Worm (Caenorhabditis elegans) whole organism, L4 larva: ENCODE data around the gene spp-16.

ENCODE experiments used
- F10B5.3 ChIP-seq: sonication (generic microtip); optimal IDR thresholded peaks from 2 replicates; lab custom pipeline; 2016; ENCODE audit warnings: mild to moderate bottlenecking, missing genetic modification characterization, missing compliant biosample characterization
- F37D6.2 ChIP-seq: sonication (generic microtip); optimal IDR thresholded peaks from 2 replicates; lab custom pipeline; 2016; ENCODE audit warnings: mild to moderate bottlenecking, missing genetic modification characterization, missing compliant biosample characterization
- R02D3.7 ChIP-seq: fragments of 150-350 bp; sonication (generic microtip); optimal IDR thresholded peaks from 3 replicates; lab custom pipeline; 2014; ENCODE audit warnings: missing biosample characterization, missing genetic modification characterization
- Y5F2A.4 ChIP-seq: fragments of 200-800 bp; sonication (Bioruptor generic); optimal IDR thresholded peaks from 2 replicates; lab custom pipeline; 2018; ENCODE audit warnings: mild to moderate bottlenecking, missing genetic modification characterization, missing compliant biosample characterization
- Y75B8A.6 ChIP-seq: fragments of 200-800 bp; sonication (Bioruptor generic); IDR thresholded peaks from 2 replicates; pipeline ENCODE4 v1.3.6; 2022; ENCODE audit warnings: missing genetic modification reagents, missing genetic modification characterization, missing compliant biosample characterization
- ZK337.2 ChIP-seq: fragments of 200-800 bp; sonication (Bioruptor generic); IDR thresholded peaks from 2 replicates; pipeline ENCODE4 v1.3.6; 2022; ENCODE audit warnings: missing genetic modification reagents, missing genetic modification characterization, missing compliant biosample characterization
- aha-1 ChIP-seq: fragments of 150-350 bp; peaks from one replicate; lab custom pipeline; 2014; ENCODE audit warnings: missing biosample characterization, missing genetic modification characterization
- aly-2 ChIP-seq: sonication (generic microtip); optimal IDR thresholded peaks from 2 replicates; lab custom pipeline; 2018; ENCODE audit warnings: missing biosample characterization, missing genetic modification characterization
- arid-1 ChIP-seq: fragments of 200-800 bp; sonication (Bioruptor generic); conservative IDR thresholded peaks from 2 replicates; pipeline ENCODE4 v1.3.6; 2022; ENCODE audit warnings: missing genetic modification reagents, missing genetic modification characterization, missing compliant biosample characterization
- ceh-20 ChIP-seq: fragments of 200-800 bp; sonication (Bioruptor generic); IDR thresholded peaks from 2 replicates; pipeline ENCODE4 v1.3.6; 2022; ENCODE audit warnings: missing genetic modification reagents, missing genetic modification characterization, missing compliant biosample characterization
- ceh-44 ChIP-seq: fragments of 200-800 bp; sonication (Bioruptor generic); IDR thresholded peaks from 2 replicates; pipeline ENCODE4 v1.3.6; 2022; ENCODE audit warnings: missing genetic modification reagents, missing genetic modification characterization, missing compliant biosample characterization
- ceh-82 ChIP-seq: sonication (generic microtip); optimal IDR thresholded peaks from 2 replicates; lab custom pipeline; 2017; ENCODE audit warnings: missing biosample characterization, missing genetic modification characterization
- cey-2 ChIP-seq: sonication (generic microtip); optimal IDR thresholded peaks from 3 replicates; lab custom pipeline; 2017; ENCODE audit warnings: missing genetic modification characterization, mild to moderate bottlenecking, missing compliant biosample characterization, antibody characterized with exemption, borderline replicate concordance; ENCODE audit not compliant: insufficient read depth
- ctbp-1 ChIP-seq: fragments of 200-800 bp; sonication (Bioruptor generic); IDR thresholded peaks from 2 replicates; pipeline ENCODE4 v1.3.6; 2022; ENCODE audit warnings: missing genetic modification reagents, missing genetic modification characterization, missing compliant biosample characterization
- daf-16 ChIP-seq, 3 experiments: sonication (generic microtip); optimal IDR thresholded peaks; 2 replicates each; lab custom pipeline; 2016 to 2017; ENCODE audit warnings: missing genetic modification characterization in 3 of 3, missing genetic modification reagents in 3 of 3, mild to moderate bottlenecking in 2 of 3, missing compliant biosample characterization in 2 of 3, missing biosample characterization in 1 of 3, moderate library complexity in 1 of 3
- daf-19 ChIP-seq: fragments of 200-800 bp; sonication (Bioruptor generic); conservative IDR thresholded peaks from 2 replicates; pipeline ENCODE4 v1.3.6; 2022; ENCODE audit warnings: missing genetic modification characterization, missing compliant biosample characterization
- dmd-6 ChIP-seq: fragments of 200-800 bp; sonication (Bioruptor generic); IDR thresholded peaks from 2 replicates; pipeline ENCODE4 v1.3.6; 2022; ENCODE audit warnings: missing genetic modification reagents, missing genetic modification characterization, missing compliant biosample characterization
- dmd-9 ChIP-seq: fragments of 200-800 bp; sonication (Bioruptor generic); IDR thresholded peaks from 2 replicates; pipeline ENCODE4 v1.3.6; 2022; ENCODE audit warnings: missing genetic modification reagents, missing genetic modification characterization, missing compliant biosample characterization
- fkh-10 ChIP-seq: fragments of 150-350 bp; optimal IDR thresholded peaks from 2 replicates; lab custom pipeline; 2014; ENCODE audit warnings: missing biosample characterization, missing genetic modification reagents, missing genetic modification characterization
- gei-8 ChIP-seq: fragments of 200-800 bp; sonication (Bioruptor generic); optimal IDR thresholded peaks from 2 replicates; lab custom pipeline; 2018; ENCODE audit warnings: mild to moderate bottlenecking, missing genetic modification characterization, missing compliant biosample characterization
- hlh-11 ChIP-seq: fragments of 200-800 bp; sonication (Bioruptor generic); optimal IDR thresholded peaks from 2 replicates; lab custom pipeline; 2018; ENCODE audit warnings: mild to moderate bottlenecking, missing genetic modification characterization, missing compliant biosample characterization
- hlh-30 ChIP-seq: sonication (generic microtip); optimal IDR thresholded peaks from 2 replicates; lab custom pipeline; 2017; ENCODE audit warnings: antibody characterized with exemption, mild to moderate bottlenecking, missing genetic modification characterization, missing compliant biosample characterization; ENCODE audit not compliant: insufficient read depth
- lin-13 ChIP-seq: fragments of 150-350 bp; optimal IDR thresholded peaks from 2 replicates; lab custom pipeline; 2014; ENCODE audit warnings: missing biosample characterization, missing genetic modification reagents, missing genetic modification characterization
- lin-38 ChIP-seq: fragments of 200-800 bp; sonication (Bioruptor generic); IDR thresholded peaks from 2 replicates; pipeline ENCODE4 v1.3.6; 2022; ENCODE audit warnings: missing genetic modification reagents, missing genetic modification characterization, missing compliant biosample characterization
- lin-39 ChIP-seq: fragments of 150-350 bp; optimal IDR thresholded peaks from 2 replicates; lab custom pipeline; 2014; ENCODE audit warnings: missing biosample characterization, missing genetic modification reagents, missing genetic modification characterization
- lir-3 ChIP-seq: sonication (generic microtip); optimal IDR thresholded peaks from 2 replicates; lab custom pipeline; 2016; ENCODE audit warnings: mild to moderate bottlenecking, missing genetic modification characterization, missing compliant biosample characterization
- madf-5 ChIP-seq, 2 experiments: fragments of 200-800 bp; sonication (Bioruptor generic); IDR thresholded peaks; 2 replicates each; pipeline ENCODE4 v1.3.6; 2022; ENCODE audit warnings: missing compliant biosample characterization in 2 of 2, missing genetic modification characterization in 2 of 2
- mdl-1 ChIP-seq, 2 experiments: fragments of 150-350 bp in 1 of 2; sonication (generic microtip) in 1 of 2; optimal IDR thresholded peaks; 2 replicates each; lab custom pipeline; 2014 to 2017; ENCODE audit warnings: missing biosample characterization in 2 of 2, missing genetic modification characterization in 2 of 2
- mdt-29 ChIP-seq: fragments of 200-800 bp; sonication (Bioruptor generic); IDR thresholded peaks from 2 replicates; pipeline ENCODE4 v1.3.6; 2022; ENCODE audit warnings: missing genetic modification reagents, missing genetic modification characterization, missing compliant biosample characterization
- mep-1 ChIP-seq: fragments of 150-350 bp; sonication (generic microtip); optimal IDR thresholded peaks from 3 replicates; lab custom pipeline; 2014; ENCODE audit warnings: missing biosample characterization, missing genetic modification characterization
- mxl-2 ChIP-seq: fragments of 200-800 bp; sonication (Bioruptor generic); conservative IDR thresholded peaks from 2 replicates; pipeline ENCODE4 v1.3.6; 2022; ENCODE audit warnings: missing genetic modification reagents, missing genetic modification characterization, missing compliant biosample characterization
- mxl-3 ChIP-seq: fragments of 200-800 bp; sonication (Bioruptor generic); optimal IDR thresholded peaks from 2 replicates; lab custom pipeline; 2018; ENCODE audit warnings: mild to moderate bottlenecking, missing genetic modification characterization, missing compliant biosample characterization
- nhr-11 ChIP-seq: fragments of 150-350 bp; optimal IDR thresholded peaks from 2 replicates; lab custom pipeline; 2014; ENCODE audit warnings: missing biosample characterization, missing genetic modification characterization
- nhr-28 ChIP-seq: fragments of 150-350 bp; optimal IDR thresholded peaks from 2 replicates; lab custom pipeline; 2014; ENCODE audit warnings: missing biosample characterization, missing genetic modification characterization
- nhr-42 ChIP-seq: fragments of 200-800 bp; sonication (Bioruptor generic); IDR thresholded peaks from 2 replicates; pipeline ENCODE4 v1.3.6; 2022; ENCODE audit warnings: missing genetic modification characterization, missing compliant biosample characterization
- nhr-48 ChIP-seq: sonication (generic microtip); optimal IDR thresholded peaks from 2 replicates; lab custom pipeline; 2016; ENCODE audit warnings: mild to moderate bottlenecking, missing genetic modification characterization, missing compliant biosample characterization
- nhr-76 ChIP-seq: fragments of 150-350 bp; optimal IDR thresholded peaks from 2 replicates; lab custom pipeline; 2014; ENCODE audit warnings: missing biosample characterization, missing genetic modification characterization
- nhr-77 ChIP-seq: fragments of 150-350 bp; optimal IDR thresholded peaks from 2 replicates; lab custom pipeline; 2014; ENCODE audit warnings: missing biosample characterization, missing genetic modification characterization
- php-3 ChIP-seq: fragments of 200-800 bp; sonication (Bioruptor generic); IDR thresholded peaks from 2 replicates; pipeline ENCODE4 v1.3.6; 2022; ENCODE audit warnings: missing genetic modification reagents, missing genetic modification characterization, missing compliant biosample characterization
- pqm-1 ChIP-seq: sonication (generic microtip); optimal IDR thresholded peaks from 2 replicates; lab custom pipeline; 2017; ENCODE audit warnings: missing biosample characterization, missing genetic modification characterization
- sdz-12 ChIP-seq: fragments of 200-800 bp; sonication (Bioruptor generic); optimal IDR thresholded peaks from 2 replicates; lab custom pipeline; 2018; ENCODE audit warnings: mild to moderate bottlenecking, missing genetic modification characterization, missing compliant biosample characterization
- set-16 ChIP-seq: fragments of 200-800 bp; sonication (Bioruptor generic); IDR thresholded peaks from 2 replicates; pipeline ENCODE4 v1.3.6; 2022; ENCODE audit warnings: missing genetic modification reagents, missing genetic modification characterization, missing compliant biosample characterization
- skn-1 ChIP-seq: fragments of 150-350 bp; optimal IDR thresholded peaks from 2 replicates; lab custom pipeline; 2014; ENCODE audit warnings: missing biosample characterization, missing genetic modification characterization
- snpc-1.2 ChIP-seq: fragments of 200-800 bp; sonication (Bioruptor generic); IDR thresholded peaks from 2 replicates; pipeline ENCODE4 v1.3.6; 2022; ENCODE audit warnings: missing genetic modification reagents, missing genetic modification characterization, missing compliant biosample characterization
- snpc-4 ChIP-seq: fragments of 150-350 bp; optimal IDR thresholded peaks from 2 replicates; lab custom pipeline; 2014; ENCODE audit warnings: missing biosample characterization, missing genetic modification characterization
- spr-1 ChIP-seq: sonication (generic microtip); optimal IDR thresholded peaks from 2 replicates; lab custom pipeline; 2016; ENCODE audit warnings: mild to moderate bottlenecking, missing genetic modification characterization, missing compliant biosample characterization
- spr-3 ChIP-seq: fragments of 200-800 bp; sonication (Bioruptor generic); optimal IDR thresholded peaks from 2 replicates; lab custom pipeline; 2018; ENCODE audit warnings: mild to moderate bottlenecking, missing genetic modification characterization, missing compliant biosample characterization
- unc-130 ChIP-seq: sonication (generic microtip); optimal IDR thresholded peaks from 2 replicates; lab custom pipeline; 2016; ENCODE audit warnings: missing genetic modification reagents, missing genetic modification characterization, missing compliant biosample characterization
- unc-39 ChIP-seq: sonication (generic microtip); optimal IDR thresholded peaks from 2 replicates; lab custom pipeline; 2017; ENCODE audit warnings: missing biosample characterization, missing genetic modification characterization
- zag-1 ChIP-seq: fragments of 150-350 bp; optimal IDR thresholded peaks from 2 replicates; lab custom pipeline; 2014; ENCODE audit warnings: missing biosample characterization, missing genetic modification characterization
- zip-11 ChIP-seq: fragments of 200-800 bp; sonication (Bioruptor generic); IDR thresholded peaks from 2 replicates; pipeline ENCODE4 v1.3.6; 2022; ENCODE audit warnings: missing genetic modification characterization, missing compliant biosample characterization

Gene spp-16

DNA sequence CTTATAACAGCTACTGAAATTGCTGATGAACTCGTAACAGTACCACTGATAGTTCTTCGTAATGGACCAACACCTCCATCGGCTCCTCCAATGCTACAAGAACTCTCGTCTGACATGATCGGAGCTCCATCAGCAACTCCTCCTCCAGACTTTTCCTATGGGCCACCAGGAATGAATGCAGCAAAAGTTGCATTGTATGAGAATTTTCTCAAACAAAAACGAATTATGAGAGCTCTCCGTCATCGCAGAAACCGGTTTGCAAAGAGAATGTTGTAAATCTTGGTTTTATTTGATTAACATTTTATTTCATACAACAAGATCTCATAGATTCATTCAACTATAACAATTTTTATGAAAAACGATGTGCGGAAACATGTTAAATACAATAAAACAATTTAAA is 13.5 kb downstream of the spp-16 start (continued):
- TF ChIP-seq ZK337.2 (GFP tag; lab: Robert Waterston, UW) (no peak), cey-2 (tag; lab: Kevin White, UChicago) (no peak), nhr-48 (tag; lab: Kevin White, UChicago) (no peak), skn-1 (tag; lab: Kevin White, UChicago) (no peak), lin-39 (no peak), F10B5.3 (tag; lab: Kevin White, UChicago) (no peak), daf-16 (GFP tag; optimal IDR thresholded peaks at IDR 0.05; lab: Kevin White, UChicago) (no peak), daf-16 (tag; optimal IDR thresholded peaks at IDR 0.05; lab: Kevin White, UChicago) (peak; percentile 27), snpc-1.2 (GFP tag; lab: Robert Waterston, UW) (no peak; the same call in 1 of the 2 replicates), daf-19 (no peak), madf-5 (GFP tag; IDR thresholded peaks at IDR 0.05; lab: Robert Waterston, UW) (peak in 1 of 2 experiments; percentile 68; a peak in 1 of 4 replicates), mep-1 (tag; lab: Kevin White, UChicago) (no peak), Y75B8A.6 (GFP tag; lab: Robert Waterston, UW) (peak; percentile 61; the same call in 1 of the 2 replicates), unc-39 (tag; lab: Kevin White, UChicago) (no peak), zip-11 (no peak), spr-1 (tag; lab: Kevin White, UChicago) (no peak), zag-1 (tag; lab: Kevin White, UChicago) (no peak), snpc-4 (tag; lab: Kevin White, UChicago) (no peak), ceh-82 (tag; lab: Kevin White, UChicago) (no peak), nhr-77 (tag; lab: Kevin White, UChicago) (no peak), dmd-6 (no peak), lin-13 (no peak), R02D3.7 (tag; lab: Kevin White, UChicago) (no peak), mdl-1 (tag; optimal IDR thresholded peaks at IDR 0.05; lab: Kevin White, UChicago) (no peak), lir-3 (tag; lab: Kevin White, UChicago) (no peak)
- TF ChIP-seq, all 104 proteins: peak for 18

ce11 chrV:10886405-10886887 is 14.7 kb downstream of the spp-16 start, which contains the start of gene F32D8.3:
F32D8.3 (plus strand) TSS chrV:10886837.
- TF ChIP-seq mxl-3: peak; percentile 76
- TF ChIP-seq set-16 (GFP tag; lab: Robert Waterston, UW): no peak
- TF ChIP-seq ceh-20: no peak
- peak in 1 of 2 experiments; percentile 52 for TF ChIP-seq mdl-1 (tag; optimal IDR thresholded peaks at IDR 0.05; lab: Kevin White, UChicago)
- no peak for TF ChIP-seq skn-1 (tag; lab: Kevin White, UChicago)
- no peak for TF ChIP-seq php-3 (GFP tag; lab: Robert Waterston, UW)
- no peak for TF ChIP-seq arid-1 (GFP tag; lab: Robert Waterston, UW)
- TF ChIP-seq dmd-9 (GFP tag; lab: Robert Waterston, UW): no peak
- TF ChIP-seq nhr-28 (tag; lab: Kevin White, UChicago): peak; percentile 33
- TF ChIP-seq lin-38 (GFP tag; lab: Robert Waterston, UW): no peak
- peak; percentile 24 for TF ChIP-seq hlh-30 (tag; lab: Kevin White, UChicago)
- no peak for TF ChIP-seq mdt-29
- TF ChIP-seq nhr-76: no peak
- TF ChIP-seq spr-3: no peak
- TF ChIP-seq nhr-42 (GFP tag; lab: Robert Waterston, UW): no peak
- TF ChIP-seq pqm-1: no peak
- TF ChIP-seq fkh-10: no peak
- TF ChIP-seq hlh-11 (tag; lab: Kevin White, UChicago): peak; percentile 62
- no peak for TF ChIP-seq ceh-82 (tag; lab: Kevin White, UChicago)
- TF ChIP-seq Y5F2A.4 (GFP tag; lab: Kevin White, UChicago): no peak
- TF ChIP-seq ceh-44: no peak
- no peak for TF ChIP-seq nhr-11
- TF ChIP-seq F37D6.2 (tag; lab: Kevin White, UChicago): no peak
- TF ChIP-seq gei-8 (GFP tag; lab: Kevin White, UChicago): no peak
- no peak for TF ChIP-seq unc-130
- TF ChIP-seq mxl-2 (GFP tag; lab: Robert Waterston, UW): no peak
- TF ChIP-seq cey-2 (tag; lab: Kevin White, UChicago): peak; percentile 62
- TF ChIP-seq ctbp-1: no peak
- TF ChIP-seq aly-2: no peak
- peak; percentile 89 for TF ChIP-seq aha-1
- TF ChIP-seq sdz-12 (GFP tag; lab: Kevin White, UChicago): no peak
